Fruit fly (Drosophila melanogaster): ENCODE results near the gene CG9717.

DNA sequence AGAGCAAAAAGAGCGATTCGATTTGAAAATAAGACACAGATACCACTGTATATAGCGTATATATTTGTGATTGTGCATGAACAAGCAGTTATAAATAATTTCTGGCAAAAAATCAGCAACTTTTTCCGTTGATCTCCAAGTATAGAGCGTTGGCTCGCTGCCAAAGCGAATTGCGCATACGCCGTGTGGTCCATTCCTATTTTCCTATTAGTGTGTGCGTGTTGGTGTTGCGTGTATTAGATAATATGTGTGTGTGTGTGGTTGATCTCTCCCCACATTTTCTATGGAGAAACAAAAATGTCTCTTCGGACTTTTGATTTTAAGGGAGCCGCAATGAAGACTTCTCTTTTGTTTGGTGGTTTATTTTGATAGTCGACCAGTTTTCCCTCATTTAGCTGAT lies 34.6 kb downstream of the CG9717 start:
- TF ChIP-seq Hr4 (GFP tag; optimal IDR thresholded peaks at IDR 0.05) = no peak
- no peak for TF ChIP-seq OdsH (GFP tag; optimal IDR thresholded peaks at IDR 0.05)
- no peak for TF ChIP-seq Gug (GFP tag; IDR thresholded peaks at IDR 0.05)
- no peak for TF ChIP-seq Sox102F (GFP tag; optimal IDR thresholded peaks at IDR 0.05)
- TF ChIP-seq CG34406 (GFP tag; optimal IDR thresholded peaks at IDR 0.05) = no peak
